Fruit fly (Drosophila melanogaster) whole organism, wandering third instar larva: ENCODE results near the gene CG32483.
A peak's percentile ranks its signal among the peaks of the same experiment; 100 is the strongest.

Experiments used
- Abd-B ChIP-seq: fragments of >200 bp; optimal IDR thresholded peaks from 2 replicates; lab custom pipeline; 2017; ENCODE audit warnings: missing biosample characterization, missing genetic modification characterization
- CG9705 ChIP-seq: fragments of 200-800 bp; sonication (Bioruptor generic); optimal IDR thresholded peaks from 2 replicates; lab custom pipeline; 2018; ENCODE audit warnings: missing biosample characterization, mild to moderate bottlenecking, missing genetic modification characterization
- CrebA ChIP-seq: fragments of 200-800 bp; sonication (Bioruptor generic); optimal IDR thresholded peaks from 2 replicates; lab custom pipeline; 2016; ENCODE audit warnings: missing biosample characterization, mild to moderate bottlenecking, missing genetic modification characterization, borderline replicate concordance
- Dfd ChIP-seq: fragments of >200 bp; optimal IDR thresholded peaks from 2 replicates; lab custom pipeline; 2017; ENCODE audit warnings: missing biosample characterization, missing genetic modification characterization
- Dif ChIP-seq: fragments of 200-275, 200-300 bp; sonication (Bioruptor generic); optimal IDR thresholded peaks from 2 replicates; lab custom pipeline; 2018; ENCODE audit warnings: missing biosample characterization, missing genetic modification characterization; ENCODE audit not compliant: partially characterized antibody
- GATAd ChIP-seq: sonication (Bioruptor generic); optimal IDR thresholded peaks from 2 replicates; lab custom pipeline; 2016; ENCODE audit warnings: missing biosample characterization, missing genetic modification characterization
- HLH106 ChIP-seq: fragments of 200-800 bp; optimal IDR thresholded peaks from 3 replicates; lab custom pipeline; 2019; ENCODE audit warnings: missing biosample characterization, mild to moderate bottlenecking, missing genetic modification characterization, moderate library complexity
- Hnf4 ChIP-seq: fragments of 200-800 bp; sonication (Bioruptor generic); optimal IDR thresholded peaks from 2 replicates; lab custom pipeline; 2016; ENCODE audit warnings: missing biosample characterization, mild to moderate bottlenecking, missing genetic modification characterization
- Hr78 ChIP-seq: fragments of >200 bp; optimal IDR thresholded peaks from 2 replicates; lab custom pipeline; 2017; ENCODE audit warnings: missing biosample characterization, missing genetic modification characterization
- Hr83 ChIP-seq: fragments of 200-300 bp; sonication (Bioruptor generic); optimal IDR thresholded peaks from 2 replicates; lab custom pipeline; 2016; ENCODE audit warnings: missing biosample characterization, mild to moderate bottlenecking, missing genetic modification characterization, moderate library complexity; ENCODE audit not compliant: poor library complexity, severe bottlenecking
- Jra ChIP-seq: sonication (Bioruptor generic); optimal IDR thresholded peaks from 2 replicates; lab custom pipeline; 2016; ENCODE audit warnings: missing biosample characterization, missing genetic modification characterization
- Mio ChIP-seq: sonication (Bioruptor generic); optimal IDR thresholded peaks from 2 replicates; lab custom pipeline; 2016; ENCODE audit warnings: missing biosample characterization, missing genetic modification characterization
- Myc ChIP-seq: fragments of >200 bp; optimal IDR thresholded peaks from 2 replicates; lab custom pipeline; 2017
- N ChIP-seq: fragments of >200 bp; optimal IDR thresholded peaks from 2 replicates; lab custom pipeline; 2018; ENCODE audit warnings: missing biosample characterization, missing external identifiers, missing genetic modification characterization
- OdsH ChIP-seq: fragments of 200-800 bp; sonication (Bioruptor generic); optimal IDR thresholded peaks from 2 replicates; lab custom pipeline; 2016; ENCODE audit warnings: missing biosample characterization, mild to moderate bottlenecking, missing genetic modification characterization
- Rel ChIP-seq, 2 experiments: fragments of 200-800 bp; sonication (Bioruptor generic) in 1 of 2; optimal IDR thresholded peaks; 2 replicates in 1 of 2; 3 replicates in 1 of 2; lab custom pipeline; 2016 to 2019; ENCODE audit warnings: mild to moderate bottlenecking in 2 of 2, missing biosample characterization in 2 of 2, missing genetic modification characterization in 2 of 2, moderate library complexity in 1 of 2
- Sp1 ChIP-seq: fragments of 200-800 bp; sonication (Bioruptor generic); optimal IDR thresholded peaks from 3 replicates; lab custom pipeline; 2019; ENCODE audit warnings: missing biosample characterization, mild to moderate bottlenecking, missing genetic modification characterization, moderate library complexity
- Vsx2 ChIP-seq: fragments of 200-300, 225-300 bp; sonication (Bioruptor generic); optimal IDR thresholded peaks from 2 replicates; lab custom pipeline; 2018; ENCODE audit warnings: missing biosample characterization, missing genetic modification characterization; ENCODE audit not compliant: partially characterized antibody
- br ChIP-seq: fragments of 200-800 bp; sonication (Bioruptor generic); optimal IDR thresholded peaks from 2 replicates; lab custom pipeline; 2016; ENCODE audit warnings: missing biosample characterization, missing genetic modification characterization
- brk ChIP-seq: fragments of 200-800 bp; sonication (Bioruptor generic); optimal IDR thresholded peaks from 2 replicates; lab custom pipeline; 2016; ENCODE audit warnings: missing biosample characterization, mild to moderate bottlenecking, missing genetic modification characterization
- dl ChIP-seq, 2 experiments: fragments of 175-275, 200-275 bp in 1 of 2; fragments of 200-275 bp in 1 of 2; sonication (Bioruptor generic); optimal IDR thresholded peaks; lab custom pipeline; 2018; ENCODE audit warnings: mild to moderate bottlenecking in 2 of 2, missing biosample characterization in 2 of 2, missing genetic modification characterization in 2 of 2, moderate library complexity in 2 of 2; ENCODE audit not compliant: partially characterized antibody in 2 of 2, insufficient read depth in 1 of 2
- dmrt93B ChIP-seq: fragments of 200-800 bp; sonication (Bioruptor generic); optimal IDR thresholded peaks from 2 replicates; lab custom pipeline; 2018; ENCODE audit warnings: missing biosample characterization, mild to moderate bottlenecking, missing genetic modification characterization
- dsf ChIP-seq: sonication (Bioruptor generic); optimal IDR thresholded peaks from 2 replicates; lab custom pipeline; 2016; ENCODE audit warnings: missing biosample characterization, missing genetic modification characterization, borderline replicate concordance
- ey ChIP-seq: fragments of 200-800 bp; sonication (Bioruptor generic); optimal IDR thresholded peaks from 2 replicates; lab custom pipeline; 2016; ENCODE audit warnings: missing biosample characterization, missing genetic modification characterization
- foxo ChIP-seq, 2 experiments: fragments of 200-800 bp; sonication (Bioruptor generic); optimal IDR thresholded peaks; 2 replicates in 1 of 2; 3 replicates in 1 of 2; lab custom pipeline; 2016 to 2017; ENCODE audit warnings: missing biosample characterization in 2 of 2, missing genetic modification characterization in 2 of 2
- fru ChIP-seq: fragments of 200-800 bp; sonication (Bioruptor generic); optimal IDR thresholded peaks from 3 replicates; lab custom pipeline; 2016; ENCODE audit warnings: missing biosample characterization, mild to moderate bottlenecking, missing genetic modification characterization
- h ChIP-seq: fragments of 200-800 bp; sonication (Bioruptor generic); optimal IDR thresholded peaks from 3 replicates; lab custom pipeline; 2016; ENCODE audit warnings: missing biosample characterization, mild to moderate bottlenecking, missing genetic modification characterization
- jim ChIP-seq: fragments of 175-275, 200-325 bp; sonication (Bioruptor generic); optimal IDR thresholded peaks from 2 replicates; lab custom pipeline; 2016; ENCODE audit warnings: missing biosample characterization, mild to moderate bottlenecking, missing genetic modification characterization
- lola ChIP-seq: fragments of >200 bp; optimal IDR thresholded peaks from 2 replicates; lab custom pipeline; 2017; ENCODE audit warnings: missing biosample characterization, missing genetic modification characterization
- pan ChIP-seq: fragments of >200 bp; optimal IDR thresholded peaks from 2 replicates; lab custom pipeline; 2017
- psq ChIP-seq: fragments of 200-800 bp; sonication (Bioruptor generic); optimal IDR thresholded peaks from 3 replicates; lab custom pipeline; 2017; ENCODE audit warnings: missing biosample characterization, mild to moderate bottlenecking, missing genetic modification characterization, moderate library complexity
- rgr ChIP-seq: fragments of 200-800 bp; sonication (Bioruptor generic); optimal IDR thresholded peaks from 3 replicates; lab custom pipeline; 2016; ENCODE audit warnings: missing biosample characterization, mild to moderate bottlenecking, missing genetic modification characterization
- sage ChIP-seq: fragments of 200-800 bp; sonication (Bioruptor generic); optimal IDR thresholded peaks from 2 replicates; lab custom pipeline; 2016; ENCODE audit warnings: missing biosample characterization, mild to moderate bottlenecking, missing genetic modification characterization
- sv ChIP-seq: fragments of 200-800 bp; sonication (Bioruptor generic); optimal IDR thresholded peaks from 3 replicates; lab custom pipeline; 2016; ENCODE audit warnings: missing biosample characterization, missing genetic modification characterization
- tai ChIP-seq: sonication (Bioruptor generic); optimal IDR thresholded peaks from 2 replicates; lab custom pipeline; 2016; ENCODE audit warnings: missing biosample characterization, missing genetic modification characterization
- usp ChIP-seq: fragments of >200 bp; optimal IDR thresholded peaks from 2 replicates; lab custom pipeline; 2017; ENCODE audit warnings: missing biosample characterization, missing genetic modification characterization
- woc ChIP-seq: sonication (Bioruptor generic); optimal IDR thresholded peaks from 2 replicates; lab custom pipeline; 2016; ENCODE audit warnings: missing biosample characterization, mild to moderate bottlenecking, missing genetic modification characterization

Gene CG32483

dm6 chr3L:716078-716477, 26.2 kb upstream of the CG32483 start:
- TF ChIP-seq foxo (GFP tag; optimal IDR thresholded peaks at IDR 0.05; lab: Kevin White, UChicago) = peak in 1 of 2 experiments; percentile 32
- TF ChIP-seq CrebA (GFP tag; lab: Kevin White, UChicago) = no peak
- TF ChIP-seq CG9705 (GFP tag; lab: Kevin White, UChicago) = no peak
- TF ChIP-seq tai (GFP tag; lab: Kevin White, UChicago) = no peak
- TF ChIP-seq br (GFP tag; lab: Kevin White, UChicago) = peak; percentile 18
- TF ChIP-seq woc (GFP tag; lab: Kevin White, UChicago) = peak; percentile 7
- TF ChIP-seq fru (GFP tag; lab: Kevin White, UChicago) = peak; percentile 17

- TF ChIP-seq sage (GFP tag; lab: Kevin White, UChicago) (no peak), lola (no peak), HLH106 (tag; lab: Kevin White, UChicago) (peak; percentile 73), Hr83 (GFP tag; lab: Kevin White, UChicago) (peak; percentile 98), Hnf4 (GFP tag; lab: Kevin White, UChicago) (peak; percentile 93), Hr78 (no peak), Vsx2 (GFP tag; lab: Kevin White, UChicago) (no peak), Mio (peak; percentile 56), jim (peak; percentile 86), woc (GFP tag; lab: Kevin White, UChicago) (peak; percentile 64), Myc (peak; percentile 93), tai (GFP tag; lab: Kevin White, UChicago) (peak; percentile 94), usp (GFP tag; lab: Kevin White, UChicago) (no peak), Sp1 (GFP tag; lab: Kevin White, UChicago) (peak; percentile 32), h (GFP tag; lab: Kevin White, UChicago) (peak; percentile 89), foxo (GFP tag; optimal IDR thresholded peaks at IDR 0.05; lab: Kevin White, UChicago) (peak in 1 of 2 experiments; percentile 94), dmrt93B (peak; percentile 69), fru (GFP tag; lab: Kevin White, UChicago) (peak; percentile 87), dsf (GFP tag; lab: Kevin White, UChicago) (peak; percentile 41), Abd-B (GFP tag; lab: Kevin White, UChicago) (no peak), psq (GFP tag; lab: Kevin White, UChicago) (peak; percentile 71), sv (GFP tag; lab: Kevin White, UChicago) (peak; percentile 87), Dfd (GFP tag; lab: Kevin White, UChicago) (no peak), dl (GFP tag; optimal IDR thresholded peaks at IDR 0.05; lab: Kevin White, UChicago; ENCODE audit: insufficient read depth in 1 of 2, partially characterized antibody in 2 of 2) (no peak), N (GFP tag; lab: Kevin White, UChicago) (no peak), CG9705 (GFP tag; lab: Kevin White, UChicago) (peak; percentile 44), ey (GFP tag; lab: Kevin White, UChicago) (peak; percentile 85), Jra (GFP tag; lab: Kevin White, UChicago) (peak; percentile 88), pan (lab: Kevin White, UChicago) (no peak), br (GFP tag; lab: Kevin White, UChicago) (peak; percentile 86), GATAd (GFP tag; lab: Kevin White, UChicago) (peak; percentile 72), rgr (GFP tag; lab: Kevin White, UChicago) (peak; percentile 91), OdsH (GFP tag; lab: Kevin White, UChicago) (peak; percentile 86), brk (GFP tag; lab: Kevin White, UChicago) (peak; percentile 68), Dif (no peak), Rel (GFP tag; optimal IDR thresholded peaks at IDR 0.05; lab: Kevin White, UChicago) (no peak), Rel (tag; optimal IDR thresholded peaks at IDR 0.05; lab: Kevin White, UChicago) (peak; percentile 19)
Observed at dm6 chr3L:711839-712553, 22.1 kb upstream of the CG32483 start, which contains the start of gene CG13896. Gene CG13896 (minus strand): TSS chr3L:711850.
